Worm (Caenorhabditis elegans): ENCODE measurements around the gene tbc-12.

tbc-12 gene

ce11 chrX:2482622-2483021 lies 49.6 kb downstream of the tbc-12 start, which contains the start of gene K02E10.6:
TSS of gene K02E10.6 (minus strand) at chrX:2482770.
- TF ChIP-seq ztf-23 (GFP tag; IDR thresholded peaks at IDR 0.05) (no peak), T22C8.4 (GFP tag; IDR thresholded peaks at IDR 0.05) (no peak), ztf-29 (GFP tag; IDR thresholded peaks at IDR 0.05) (no peak), cog-1 (tag; optimal IDR thresholded peaks at IDR 0.05) (no peak), med-1 (GFP tag; optimal IDR thresholded peaks at IDR 0.05; ENCODE audit: insufficient read depth) (no peak), flt-1 (GFP tag; IDR thresholded peaks at IDR 0.05) (no peak), ref-1 (GFP tag; conservative IDR thresholded peaks at IDR 0.05) (no peak), klf-2 (GFP tag; conservative IDR thresholded peaks at IDR 0.05) (no peak), tab-1 (GFP tag; IDR thresholded peaks at IDR 0.05) (no peak)

ce11 chrX:2478823-2479222 lies 53.4 kb downstream of the tbc-12 start, which contains the start of gene K02E10.5:
TSS of gene K02E10.5 (minus strand) at chrX:2478923.
- TF ChIP-seq ref-1 (GFP tag; conservative IDR thresholded peaks at IDR 0.05) (no peak), ztf-29 (GFP tag; IDR thresholded peaks at IDR 0.05) (no peak), cog-1 (tag; optimal IDR thresholded peaks at IDR 0.05) (no peak), T22C8.4 (GFP tag; IDR thresholded peaks at IDR 0.05) (no peak), klf-2 (GFP tag; conservative IDR thresholded peaks at IDR 0.05) (no peak), ztf-23 (GFP tag; IDR thresholded peaks at IDR 0.05) (no peak), flt-1 (GFP tag; IDR thresholded peaks at IDR 0.05) (no peak), med-1 (GFP tag; optimal IDR thresholded peaks at IDR 0.05; ENCODE audit: insufficient read depth) (no peak), tab-1 (GFP tag; IDR thresholded peaks at IDR 0.05) (no peak)

DNA sequence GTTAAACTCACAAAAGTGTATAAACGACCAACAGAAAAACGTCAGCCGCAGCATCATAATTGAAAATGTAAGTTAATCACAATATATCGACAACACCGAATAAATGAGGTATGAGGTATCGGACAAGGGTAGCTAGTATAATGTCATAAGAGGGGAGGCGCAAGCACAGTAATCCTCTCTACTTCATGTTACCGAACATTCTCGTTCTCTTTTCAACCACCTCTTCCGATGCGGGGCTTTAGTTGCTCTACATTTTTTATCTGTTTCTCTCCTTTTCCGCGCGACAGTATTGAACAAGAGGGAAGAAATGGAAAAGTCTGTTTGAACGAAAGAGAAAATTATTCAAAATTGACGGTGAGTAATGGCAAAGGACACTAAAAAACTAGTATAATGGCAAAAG lies 56.4 kb downstream of the tbc-12 start, which contains the start of gene R04B3.3:
Gene R04B3.3 (minus strand): TSS at position 101 of the 400 bp plus-strand sequence.
- TF ChIP-seq cog-1 (tag; optimal IDR thresholded peaks at IDR 0.05) (no peak), tab-1 (GFP tag; IDR thresholded peaks at IDR 0.05) (no peak), med-1 (GFP tag; optimal IDR thresholded peaks at IDR 0.05; ENCODE audit: insufficient read depth) (no peak), klf-2 (GFP tag; conservative IDR thresholded peaks at IDR 0.05) (no peak), ref-1 (GFP tag; conservative IDR thresholded peaks at IDR 0.05) (no peak), flt-1 (GFP tag; IDR thresholded peaks at IDR 0.05) (no peak), T22C8.4 (GFP tag; IDR thresholded peaks at IDR 0.05) (no peak), ztf-23 (GFP tag; IDR thresholded peaks at IDR 0.05) (no peak), ztf-29 (GFP tag; IDR thresholded peaks at IDR 0.05) (no peak)

Data from whole organism, midembryonic.